Worm (Caenorhabditis elegans) whole organism, young adult: ENCODE results near the gene rga-1.

Experiments used
- B0019.2 ChIP-seq: fragments of 200-800 bp; sonication (Bioruptor generic); conservative IDR thresholded peaks from 2 replicates; pipeline ENCODE4 v1.3.6; 2022; ENCODE audit warnings: missing genetic modification reagents, missing genetic modification characterization, missing compliant biosample characterization
- B0035.1 ChIP-seq: sonication (generic microtip); optimal IDR thresholded peaks from 2 replicates; lab custom pipeline; 2016; ENCODE audit warnings: missing genetic modification characterization, mild to moderate bottlenecking, missing compliant biosample characterization, missing genotype, missing genetic modification reagents
- B0261.1 ChIP-seq: sonication (generic microtip); optimal IDR thresholded peaks from 2 replicates; lab custom pipeline; 2016; ENCODE audit warnings: mild to moderate bottlenecking, missing genetic modification characterization, moderate library complexity, missing compliant biosample characterization
- D2030.7 ChIP-seq: fragments of 200-800 bp; sonication (Bioruptor generic); IDR thresholded peaks from 2 replicates; pipeline ENCODE4 v1.3.6; 2022; ENCODE audit warnings: missing genetic modification reagents, missing genetic modification characterization, missing compliant biosample characterization
- F22D6.2 ChIP-seq: sonication (generic microtip); optimal IDR thresholded peaks from 2 replicates; lab custom pipeline; 2016; ENCODE audit warnings: mild to moderate bottlenecking, missing genetic modification characterization, missing compliant biosample characterization
- F37B4.10 ChIP-seq: fragments of 200-800 bp; sonication (Bioruptor generic); IDR thresholded peaks from 2 replicates; pipeline ENCODE4 v1.3.6; 2022; ENCODE audit warnings: missing genetic modification characterization, missing compliant biosample characterization
- F49E8.2 ChIP-seq: sonication (generic microtip); optimal IDR thresholded peaks from 3 replicates; lab custom pipeline; 2017; ENCODE audit warnings: missing genetic modification characterization, mild to moderate bottlenecking, missing compliant biosample characterization, antibody characterized with exemption, moderate library complexity; ENCODE audit not compliant: insufficient read depth
- F55B11.4 ChIP-seq: sonication (generic microtip); optimal IDR thresholded peaks from 2 replicates; lab custom pipeline; 2016; ENCODE audit warnings: missing compliant biosample characterization, missing genetic modification characterization, borderline replicate concordance; ENCODE audit not compliant: insufficient read depth
- F57A8.1 ChIP-seq: fragments of 200-800 bp; sonication (Bioruptor generic); optimal IDR thresholded peaks from 2 replicates; lab custom pipeline; 2018; ENCODE audit warnings: mild to moderate bottlenecking, missing genetic modification characterization, moderate library complexity, missing compliant biosample characterization
- K11D2.4 ChIP-seq: fragments of 200-800 bp; sonication (Bioruptor generic); IDR thresholded peaks from 2 replicates; pipeline ENCODE4 v1.3.6; 2022; ENCODE audit warnings: missing genetic modification reagents, missing genetic modification characterization, missing compliant biosample characterization
- Y53F4B.3 ChIP-seq: fragments of 200-800 bp; sonication (Bioruptor generic); IDR thresholded peaks from 2 replicates; pipeline ENCODE4 v1.3.6; 2022; ENCODE audit warnings: missing genetic modification reagents, missing genetic modification characterization, missing compliant biosample characterization
- athp-1 ChIP-seq: sonication (generic microtip); optimal IDR thresholded peaks from 2 replicates; lab custom pipeline; 2017; ENCODE audit warnings: mild to moderate bottlenecking, missing genetic modification characterization, missing compliant biosample characterization
- attf-3 ChIP-seq: fragments of 200-800 bp; sonication (Bioruptor generic); conservative IDR thresholded peaks from 2 replicates; pipeline ENCODE4 v1.3.6; 2022; ENCODE audit warnings: missing genetic modification reagents, missing genetic modification characterization, missing compliant biosample characterization
- attf-5 ChIP-seq: fragments of 200-800 bp; sonication (Bioruptor generic); optimal IDR thresholded peaks from 2 replicates; lab custom pipeline; 2018; ENCODE audit warnings: mild to moderate bottlenecking, missing genetic modification characterization, missing compliant biosample characterization
- ceh-100 ChIP-seq: fragments of 200-800 bp; sonication (Bioruptor generic); IDR thresholded peaks from 2 replicates; pipeline ENCODE4 v1.3.6; 2022; ENCODE audit warnings: missing genetic modification reagents, missing genetic modification characterization, missing compliant biosample characterization
- ceh-27 ChIP-seq: fragments of 200-800 bp; sonication (Bioruptor generic); optimal IDR thresholded peaks from 2 replicates; lab custom pipeline; 2018; ENCODE audit warnings: mild to moderate bottlenecking, missing genetic modification characterization, moderate library complexity, missing compliant biosample characterization
- dox-1 ChIP-seq: fragments of 200-800 bp; sonication (Bioruptor generic); IDR thresholded peaks from 2 replicates; pipeline ENCODE4 v1.3.6; 2022; ENCODE audit warnings: missing genetic modification reagents, missing genetic modification characterization, missing compliant biosample characterization
- dpff-1 ChIP-seq: sonication (generic microtip); optimal IDR thresholded peaks from 2 replicates; lab custom pipeline; 2017; ENCODE audit warnings: mild to moderate bottlenecking, missing genetic modification characterization, missing compliant biosample characterization
- dpl-1 ChIP-seq: fragments of 150-350 bp; optimal IDR thresholded peaks from 2 replicates; lab custom pipeline; 2014; ENCODE audit warnings: missing biosample characterization, missing genetic modification reagents, missing genetic modification characterization
- efl-1 ChIP-seq: fragments of 150-350 bp; optimal IDR thresholded peaks from 2 replicates; lab custom pipeline; 2014; ENCODE audit warnings: missing biosample characterization, missing genetic modification reagents, missing genetic modification characterization
- egl-44 ChIP-seq: fragments of 200-800 bp; sonication (Bioruptor generic); IDR thresholded peaks from 2 replicates; pipeline ENCODE4 v1.3.6; 2022; ENCODE audit warnings: missing genetic modification reagents, missing genetic modification characterization, missing compliant biosample characterization
- ekl-4 ChIP-seq: fragments of 200-800 bp; sonication (Bioruptor generic); IDR thresholded peaks from 2 replicates; pipeline ENCODE4 v1.3.6; 2022; ENCODE audit warnings: missing genetic modification reagents, missing genetic modification characterization, missing compliant biosample characterization
- hrde-1 ChIP-seq: sonication (generic microtip); optimal IDR thresholded peaks from 2 replicates; lab custom pipeline; 2016; ENCODE audit warnings: missing genetic modification characterization, mild to moderate bottlenecking, missing compliant biosample characterization, moderate library complexity, missing genotype, missing genetic modification reagents, borderline replicate concordance
- lag-1 ChIP-seq: fragments of 200-800 bp; sonication (Bioruptor generic); IDR thresholded peaks from 2 replicates; pipeline ENCODE4 v1.3.6; 2022; ENCODE audit warnings: missing genetic modification reagents, missing genetic modification characterization, missing compliant biosample characterization
- lin-26 ChIP-seq: fragments of 200-800 bp; sonication (Bioruptor generic); IDR thresholded peaks from 2 replicates; pipeline ENCODE4 v1.3.6; 2022; ENCODE audit warnings: missing genetic modification reagents, missing genetic modification characterization, missing compliant biosample characterization
- lin-40 ChIP-seq: sonication (generic microtip); optimal IDR thresholded peaks from 2 replicates; lab custom pipeline; 2016; ENCODE audit warnings: missing genetic modification characterization, mild to moderate bottlenecking, missing compliant biosample characterization, missing genotype, missing genetic modification reagents
- mcd-1 ChIP-seq: fragments of 200-800 bp; sonication (Bioruptor generic); IDR thresholded peaks from 2 replicates; pipeline ENCODE4 v1.3.6; 2022; ENCODE audit warnings: missing genetic modification reagents, missing genetic modification characterization, missing compliant biosample characterization
- mel-28 ChIP-seq: sonication (generic microtip); optimal IDR thresholded peaks from 2 replicates; lab custom pipeline; 2016; ENCODE audit warnings: borderline replicate concordance, mild to moderate bottlenecking, missing genetic modification characterization, missing compliant biosample characterization
- mes-4 ChIP-seq: sonication (generic microtip); optimal IDR thresholded peaks from 2 replicates; lab custom pipeline; 2016; ENCODE audit warnings: missing genotype, missing genetic modification characterization, missing compliant biosample characterization
- nhr-120 ChIP-seq: fragments of 200-800 bp; sonication (Bioruptor generic); IDR thresholded peaks from 2 replicates; pipeline ENCODE4 v1.3.6; 2022; ENCODE audit warnings: missing genetic modification characterization, missing compliant biosample characterization
- nhr-80 ChIP-seq: sonication (generic microtip); optimal IDR thresholded peaks from 2 replicates; lab custom pipeline; 2016; ENCODE audit warnings: missing genetic modification characterization, missing compliant biosample characterization
- pbrm-1 ChIP-seq: fragments of 200-800 bp; sonication (Bioruptor generic); IDR thresholded peaks from 2 replicates; pipeline ENCODE4 v1.3.6; 2022; ENCODE audit warnings: missing genetic modification reagents, missing genetic modification characterization, missing compliant biosample characterization
- rcor-1 ChIP-seq: fragments of 200-800 bp; sonication (Bioruptor generic); IDR thresholded peaks from 2 replicates; pipeline ENCODE4 v1.3.6; 2022; ENCODE audit warnings: missing genetic modification reagents, missing genetic modification characterization, missing compliant biosample characterization
- rec-8 ChIP-seq, 2 experiments: sonication (generic microtip); optimal IDR thresholded peaks; 2 replicates each; lab custom pipeline; 2016; ENCODE audit warnings: mild to moderate bottlenecking in 2 of 2, missing genetic modification characterization in 2 of 2, missing genetic modification reagents in 2 of 2, missing genotype in 2 of 2, missing biosample characterization in 1 of 2, missing compliant biosample characterization in 1 of 2, moderate library complexity in 1 of 2
- snpc-3.4 ChIP-seq: sonication (generic microtip); optimal IDR thresholded peaks from 2 replicates; lab custom pipeline; 2017; ENCODE audit warnings: missing genetic modification characterization, mild to moderate bottlenecking, missing compliant biosample characterization, antibody characterized with exemption, moderate library complexity, missing genotype, missing genetic modification reagents
- snpc-4 ChIP-seq, 5 experiments: fragments of 150-350 bp in 1 of 5; sonication (generic microtip) in 4 of 5; optimal IDR thresholded peaks; 2 replicates each; lab custom pipeline; 2014 to 2018; ENCODE audit warnings: missing genetic modification characterization in 5 of 5, missing biosample characterization in 3 of 5, antibody characterized with exemption in 2 of 5, mild to moderate bottlenecking in 2 of 5, missing compliant biosample characterization in 2 of 5, missing genotype in 2 of 5, moderate library complexity in 2 of 5, missing genetic modification reagents in 1 of 5
- tbx-9 ChIP-seq: sonication (generic microtip); optimal IDR thresholded peaks from 2 replicates; lab custom pipeline; 2016; ENCODE audit warnings: borderline replicate concordance, missing genetic modification characterization, inconsistent platforms, missing compliant biosample characterization
- unc-130 ChIP-seq: sonication (generic microtip); optimal IDR thresholded peaks from 2 replicates; lab custom pipeline; 2016; ENCODE audit warnings: missing genetic modification reagents, missing genetic modification characterization, missing compliant biosample characterization
- ztf-3 ChIP-seq: fragments of 200-800 bp; sonication (Bioruptor generic); optimal IDR thresholded peaks from 2 replicates; lab custom pipeline; 2018; ENCODE audit warnings: mild to moderate bottlenecking, missing genetic modification characterization, missing compliant biosample characterization

Gene rga-1

ce11 chrII:11415672-11416071 lies 49.0 kb upstream of the rga-1 start, which contains the start of gene C05D12.1:
C05D12.1 (minus strand) TSS chrII:11415772.
- TF ChIP-seq F57A8.1 = no peak
- TF ChIP-seq B0261.1 (tag; lab: Kevin White, UChicago) = no peak
- no peak for TF ChIP-seq F49E8.2
- TF ChIP-seq snpc-4 (GFP tag; optimal IDR thresholded peaks at IDR 0.05; lab: Kevin White, UChicago) = no peak
- TF ChIP-seq snpc-4 (tag; optimal IDR thresholded peaks at IDR 0.05; lab: Kevin White, UChicago) = no peak
- TF ChIP-seq pbrm-1 (GFP tag; lab: Robert Waterston, UW) = no peak
- no peak for TF ChIP-seq ceh-27 (GFP tag; lab: Kevin White, UChicago)
- no peak for TF ChIP-seq rec-8 (tag; optimal IDR thresholded peaks at IDR 0.05; lab: Kevin White, UChicago)
- no peak for TF ChIP-seq ceh-100 (GFP tag; lab: Robert Waterston, UW)
- TF ChIP-seq B0019.2 (GFP tag; lab: Robert Waterston, UW) = no peak
- no peak for TF ChIP-seq snpc-3.4 (tag; lab: Kevin White, UChicago)
- no peak for TF ChIP-seq F37B4.10 (GFP tag; lab: Robert Waterston, UW)
- no peak for TF ChIP-seq egl-44 (GFP tag; lab: Robert Waterston, UW)
- TF ChIP-seq D2030.7 (GFP tag; lab: Robert Waterston, UW) = no peak
- TF ChIP-seq mcd-1 = no peak
- no peak for TF ChIP-seq ekl-4 (GFP tag; lab: Robert Waterston, UW)
- TF ChIP-seq efl-1 (GFP tag; lab: Kevin White, UChicago) = no peak
- TF ChIP-seq tbx-9 (tag; lab: Kevin White, UChicago) = no peak
- TF ChIP-seq attf-5 (GFP tag; lab: Kevin White, UChicago) = no peak

ce11 chrII:11417999-11418398 lies 46.7 kb upstream of the rga-1 start, which contains the start of gene C05D12.2:
C05D12.2 (plus strand) TSS chrII:11418299.
- TF ChIP-seq mes-4 (tag; lab: Kevin White, UChicago) = no peak
- TF ChIP-seq lin-26 (GFP tag; lab: Robert Waterston, UW) = no peak

- TF ChIP-seq hrde-1 (tag; lab: Kevin White, UChicago) = no peak
- no peak for TF ChIP-seq unc-130 (GFP tag; lab: Kevin White, UChicago)
- TF ChIP-seq mel-28 (tag; lab: Kevin White, UChicago) = no peak
- TF ChIP-seq nhr-80 = peak; percentile 60
Observed at ce11 chrII:11418476-11418875, 46.2 kb upstream of the rga-1 start.

- TF ChIP-seq lag-1 (GFP tag; lab: Robert Waterston, UW) (no peak), F55B11.4 (tag; lab: Kevin White, UChicago) (no peak), rcor-1 (GFP tag; lab: Robert Waterston, UW) (no peak), D2030.7 (GFP tag; lab: Robert Waterston, UW) (no peak), Y53F4B.3 (GFP tag; lab: Robert Waterston, UW) (no peak), F22D6.2 (tag; lab: Kevin White, UChicago) (no peak), ztf-3 (GFP tag; lab: Kevin White, UChicago) (no peak), egl-44 (GFP tag; lab: Robert Waterston, UW) (no peak), lin-26 (GFP tag; lab: Robert Waterston, UW) (no peak), B0035.1 (tag; lab: Kevin White, UChicago) (no peak), nhr-120 (GFP tag; lab: Robert Waterston, UW) (no peak), dpff-1 (no peak), attf-3 (GFP tag; lab: Robert Waterston, UW) (no peak), dox-1 (no peak), nhr-80 (no peak), K11D2.4 (GFP tag; lab: Robert Waterston, UW) (no peak), dpl-1 (GFP tag; lab: Kevin White, UChicago) (no peak), lin-40 (tag; lab: Kevin White, UChicago) (no peak), athp-1 (tag; lab: Kevin White, UChicago) (no peak)
Observed at ce11 chrII:11424032-11424431, 40.7 kb upstream of the rga-1 start.
